Fruit fly (Drosophila melanogaster) whole organism, embryonic: Measurements from ENCODE around the gene Vha16-5.

Source experiments
- Bteb2 ChIP-seq: fragments of 200-800 bp; sonication (Bioruptor generic); optimal IDR thresholded peaks from 2 replicates; lab custom pipeline; 2016; ENCODE audit warnings: missing biosample characterization, missing genetic modification characterization
- CG9817 ChIP-seq: fragments of 200-800 bp; sonication (Bioruptor generic); optimal IDR thresholded peaks from 2 replicates; lab custom pipeline; 2018; ENCODE audit warnings: missing biosample characterization, mild to moderate bottlenecking, missing genetic modification characterization, moderate library complexity
- CTCF ChIP-seq: fragments of 200-800 bp; sonication (Bioruptor generic); optimal IDR thresholded peaks from 2 replicates; lab custom pipeline; 2017; ENCODE audit warnings: missing biosample characterization, mild to moderate bottlenecking, missing genetic modification characterization, moderate library complexity
- Hr3 ChIP-seq: fragments of 200-800 bp; sonication (Bioruptor generic); optimal IDR thresholded peaks from 3 replicates; lab custom pipeline; 2016; ENCODE audit warnings: missing biosample characterization, missing genetic modification characterization
- Hr78 ChIP-seq, 2 experiments: fragments of 200-800 bp in 1 of 2; fragments of >200 bp in 1 of 2; sonication (Bioruptor generic) in 1 of 2; optimal IDR thresholded peaks; 2 replicates each; lab custom pipeline; 2017 to 2019; ENCODE audit warnings: missing biosample characterization in 2 of 2, missing genetic modification characterization in 2 of 2, mild to moderate bottlenecking in 1 of 2, moderate library complexity in 1 of 2
- MESR4 ChIP-seq: fragments of 200-800 bp; sonication (Bioruptor generic); optimal IDR thresholded peaks from 2 replicates; lab custom pipeline; 2018; ENCODE audit warnings: missing biosample characterization, mild to moderate bottlenecking, missing genetic modification characterization, moderate library complexity
- aop ChIP-seq: fragments of 200-800 bp; sonication (Bioruptor generic); IDR thresholded peaks from 2 replicates; pipeline ENCODE4 v1.3.6; 2022; ENCODE audit warnings: missing biosample characterization, missing genetic modification characterization
- bowl ChIP-seq: fragments of 200-800 bp; sonication (Bioruptor generic); IDR thresholded peaks from 2 replicates; pipeline ENCODE4 v1.3.6; 2022; ENCODE audit warnings: missing biosample characterization, missing genetic modification characterization
- grau ChIP-seq: fragments of 200-800 bp; optimal IDR thresholded peaks from 3 replicates; lab custom pipeline; 2019; ENCODE audit warnings: missing biosample characterization, mild to moderate bottlenecking, missing genetic modification characterization, moderate library complexity
- jumu ChIP-seq: fragments of 200-800 bp; sonication (Bioruptor generic); optimal IDR thresholded peaks from 3 replicates; lab custom pipeline; 2016; ENCODE audit warnings: missing biosample characterization, missing genetic modification characterization
- sens ChIP-seq: fragments of 200-800 bp; sonication (Bioruptor generic); peaks from one replicate; lab custom pipeline; 2016; ENCODE audit warnings: missing biosample characterization, missing genetic modification characterization

DNA sequence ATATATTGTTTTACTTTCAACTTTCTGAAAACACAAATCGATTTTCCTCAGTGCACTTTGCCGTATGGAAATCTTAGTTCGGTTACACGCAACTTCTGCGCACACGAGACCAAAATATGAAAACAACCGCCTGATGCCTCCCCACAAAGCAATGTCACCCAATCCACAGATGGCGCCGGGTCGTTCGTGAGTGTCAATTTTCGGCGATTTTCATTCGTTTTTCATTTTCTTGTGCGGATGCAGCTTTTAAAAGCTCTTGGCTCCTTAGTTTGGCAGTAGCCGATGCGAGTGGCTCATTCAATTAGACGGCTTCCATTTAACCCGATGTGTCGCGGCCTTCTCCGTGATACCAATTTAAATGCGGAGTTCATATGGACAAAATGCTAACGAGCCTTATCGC, 12.9 kb downstream of the Vha16-5 start, which contains the start of gene CG6431:
- TF ChIP-seq CTCF (GFP tag; lab: Kevin White, UChicago) (no peak), Hr3 (GFP tag; lab: Kevin White, UChicago) (no peak), bowl (no peak), aop (GFP tag; lab: Robert Waterston, UW) (no peak), jumu (GFP tag; lab: Kevin White, UChicago) (no peak), Hr78 (GFP tag; optimal IDR thresholded peaks at IDR 0.05; lab: Kevin White, UChicago) (no peak), CG9817 (tag; lab: Kevin White, UChicago) (no peak), MESR4 (no peak), sens (no peak), Bteb2 (GFP tag; lab: Kevin White, UChicago) (no peak), grau (tag; lab: Kevin White, UChicago) (no peak)
